Worm (Caenorhabditis elegans) whole organism, L1 larva: ENCODE data around the gene W05E10.1.

Source experiments
- C16A3.4 ChIP-seq: fragments of 150-350 bp; optimal IDR thresholded peaks from 2 replicates; lab custom pipeline; 2014; ENCODE audit warnings: missing biosample characterization, missing genetic modification characterization
- Y116A8C.19 ChIP-seq: sonication (generic microtip); optimal IDR thresholded peaks from 2 replicates; lab custom pipeline; 2016; ENCODE audit warnings: missing compliant biosample characterization, missing genetic modification characterization, borderline replicate concordance
- aha-1 ChIP-seq: fragments of 150-350 bp; optimal IDR thresholded peaks from 2 replicates; lab custom pipeline; 2014; ENCODE audit warnings: missing biosample characterization, missing genetic modification characterization
- alr-1 ChIP-seq: fragments of 200-800 bp; sonication (Bioruptor generic); optimal IDR thresholded peaks from 2 replicates; lab custom pipeline; 2018; ENCODE audit warnings: borderline replicate concordance, mild to moderate bottlenecking, missing genetic modification characterization, missing compliant biosample characterization
- blmp-1 ChIP-seq: fragments of 150-350 bp; optimal IDR thresholded peaks from 2 replicates; lab custom pipeline; 2014; ENCODE audit warnings: missing biosample characterization, missing genetic modification characterization
- ceh-8 ChIP-seq: fragments of 200-800 bp; sonication (Bioruptor generic); optimal IDR thresholded peaks from 2 replicates; lab custom pipeline; 2018; ENCODE audit warnings: mild to moderate bottlenecking, missing genetic modification characterization, moderate library complexity, missing compliant biosample characterization
- ceh-82 ChIP-seq, 3 experiments: fragments of 150-350 bp in 1 of 3; sonication (generic microtip) in 2 of 3; optimal IDR thresholded peaks; 2 replicates each; lab custom pipeline; 2014 to 2017; ENCODE audit warnings: missing biosample characterization in 3 of 3, missing genetic modification characterization in 3 of 3
- ceh-88 ChIP-seq: fragments of 200-800 bp; sonication (Bioruptor generic); IDR thresholded peaks from 2 replicates; pipeline ENCODE4 v1.3.6; 2022; ENCODE audit warnings: missing genetic modification characterization, missing compliant biosample characterization
- dsc-1 ChIP-seq: sonication (generic microtip); optimal IDR thresholded peaks from 2 replicates; lab custom pipeline; 2016; ENCODE audit warnings: mild to moderate bottlenecking, missing genetic modification characterization, missing compliant biosample characterization
- efl-1 ChIP-seq, 4 experiments: fragments of 150-350 bp; optimal IDR thresholded peaks in 3 of 4; peaks in 1 of 4; 1 replicate in 1 of 4; 2 replicates in 3 of 4; lab custom pipeline; 2014; ENCODE audit warnings: missing biosample characterization in 2 of 4, missing genetic modification characterization in 2 of 4, missing genetic modification reagents in 2 of 4
- efl-3 ChIP-seq: fragments of 200-800 bp; sonication (Bioruptor generic); optimal IDR thresholded peaks from 2 replicates; lab custom pipeline; 2018; ENCODE audit warnings: mild to moderate bottlenecking, missing genetic modification characterization, missing compliant biosample characterization
- ets-5 ChIP-seq: fragments of 200-800 bp; sonication (Bioruptor generic); IDR thresholded peaks from 2 replicates; pipeline ENCODE4 v1.3.6; 2022; ENCODE audit warnings: missing genetic modification characterization, missing compliant biosample characterization
- fos-1 ChIP-seq: fragments of 150-350 bp; optimal IDR thresholded peaks from 2 replicates; lab custom pipeline; 2014; ENCODE audit warnings: missing biosample characterization, missing genetic modification characterization
- grh-1 ChIP-seq: fragments of 200-800 bp; sonication (Bioruptor generic); IDR thresholded peaks from 2 replicates; pipeline ENCODE4 v1.3.6; 2022; ENCODE audit warnings: missing genetic modification reagents, missing genetic modification characterization, missing compliant biosample characterization
- hlh-4 ChIP-seq: sonication (generic microtip); optimal IDR thresholded peaks from 2 replicates; lab custom pipeline; 2016; ENCODE audit warnings: mild to moderate bottlenecking, missing genetic modification characterization, missing compliant biosample characterization
- irx-1 ChIP-seq: sonication (generic microtip); optimal IDR thresholded peaks from 2 replicates; lab custom pipeline; 2016; ENCODE audit warnings: missing genetic modification characterization, missing compliant biosample characterization
- isw-1 ChIP-seq: fragments of 200-800 bp; sonication (Bioruptor generic); IDR thresholded peaks from 2 replicates; pipeline ENCODE4 v1.3.6; 2022; ENCODE audit warnings: missing genetic modification characterization, missing compliant biosample characterization
- lin-13 ChIP-seq: fragments of 150-350 bp; optimal IDR thresholded peaks from 2 replicates; lab custom pipeline; 2014; ENCODE audit warnings: missing biosample characterization, missing genetic modification reagents, missing genetic modification characterization
- lin-14 ChIP-seq: fragments of 200-800 bp; sonication (Bioruptor generic); optimal IDR thresholded peaks from 2 replicates; lab custom pipeline; 2018; ENCODE audit warnings: mild to moderate bottlenecking, missing genetic modification characterization, moderate library complexity, missing compliant biosample characterization
- lsy-2 ChIP-seq, 2 experiments: fragments of 150-350 bp; optimal IDR thresholded peaks; 2 replicates each; lab custom pipeline; 2014; ENCODE audit warnings: missing biosample characterization in 2 of 2, missing genetic modification characterization in 2 of 2
- mdl-1 ChIP-seq, 2 experiments: fragments of 150-350 bp; optimal IDR thresholded peaks; 2 replicates each; lab custom pipeline; 2014 to 2017; ENCODE audit warnings: missing biosample characterization in 2 of 2, missing genetic modification characterization in 2 of 2, inconsistent platforms in 1 of 2
- mep-1 ChIP-seq: fragments of 150-350 bp; optimal IDR thresholded peaks from 2 replicates; lab custom pipeline; 2014; ENCODE audit warnings: missing biosample characterization, missing genetic modification characterization
- nhr-20 ChIP-seq: sonication (generic microtip); optimal IDR thresholded peaks from 2 replicates; lab custom pipeline; 2016; ENCODE audit warnings: mild to moderate bottlenecking, missing genetic modification characterization, missing compliant biosample characterization
- nhr-28 ChIP-seq: fragments of 150-350 bp; optimal IDR thresholded peaks from 2 replicates; lab custom pipeline; 2014; ENCODE audit warnings: missing biosample characterization, missing genetic modification characterization
- nhr-47 ChIP-seq: sonication (generic microtip); optimal IDR thresholded peaks from 2 replicates; lab custom pipeline; 2016; ENCODE audit warnings: mild to moderate bottlenecking, missing genetic modification characterization, moderate library complexity, missing compliant biosample characterization
- nhr-84 ChIP-seq: sonication (generic microtip); optimal IDR thresholded peaks from 2 replicates; lab custom pipeline; 2017; ENCODE audit warnings: missing biosample characterization, missing genetic modification characterization
- pqm-1 ChIP-seq: sonication (generic microtip); optimal IDR thresholded peaks from 3 replicates; lab custom pipeline; 2017; ENCODE audit warnings: missing biosample characterization, missing genetic modification characterization
- skn-1 ChIP-seq: fragments of 150-350 bp; optimal IDR thresholded peaks from 2 replicates; lab custom pipeline; 2014; ENCODE audit warnings: missing biosample characterization, missing genetic modification characterization
- snpc-4 ChIP-seq: fragments of 150-350 bp; optimal IDR thresholded peaks from 2 replicates; lab custom pipeline; 2014; ENCODE audit warnings: missing biosample characterization, missing genetic modification characterization
- snu-23 ChIP-seq: sonication (generic microtip); optimal IDR thresholded peaks from 2 replicates; lab custom pipeline; 2016; ENCODE audit warnings: missing genetic modification characterization, missing compliant biosample characterization
- sptf-1 ChIP-seq: fragments of 150-350 bp; optimal IDR thresholded peaks from 2 replicates; lab custom pipeline; 2014; ENCODE audit warnings: missing biosample characterization, missing genetic modification characterization
- swsn-7 ChIP-seq: sonication (generic microtip); optimal IDR thresholded peaks from 2 replicates; lab custom pipeline; 2016; ENCODE audit warnings: missing genetic modification characterization, missing compliant biosample characterization
- tbx-2 ChIP-seq: sonication (generic microtip); optimal IDR thresholded peaks from 2 replicates; lab custom pipeline; 2016; ENCODE audit warnings: missing genetic modification characterization, missing compliant biosample characterization
- unc-130 ChIP-seq: fragments of 150-350 bp; optimal IDR thresholded peaks from 2 replicates; lab custom pipeline; 2017; ENCODE audit warnings: missing biosample characterization, missing genetic modification characterization, inconsistent platforms
- unc-30 ChIP-seq: sonication (generic microtip); optimal IDR thresholded peaks from 2 replicates; lab custom pipeline; 2017; ENCODE audit warnings: missing biosample characterization, missing genetic modification characterization
- unc-86 ChIP-seq: sonication (generic microtip); optimal IDR thresholded peaks from 2 replicates; lab custom pipeline; 2016; ENCODE audit warnings: missing genetic modification characterization, missing compliant biosample characterization
- vab-15 ChIP-seq: sonication (generic microtip); optimal IDR thresholded peaks from 2 replicates; lab custom pipeline; 2017; ENCODE audit warnings: missing genotype, mild to moderate bottlenecking, missing genetic modification characterization, missing compliant biosample characterization
- zag-1 ChIP-seq: fragments of 150-350 bp; optimal IDR thresholded peaks from 2 replicates; lab custom pipeline; 2014; ENCODE audit warnings: missing biosample characterization, missing genetic modification characterization
- zip-4 ChIP-seq: fragments of 200-800 bp; sonication (Bioruptor generic); optimal IDR thresholded peaks from 2 replicates; lab custom pipeline; 2018; ENCODE audit warnings: mild to moderate bottlenecking, missing genetic modification characterization, moderate library complexity, missing compliant biosample characterization
- ztf-11 ChIP-seq, 2 experiments: sonication (generic microtip); optimal IDR thresholded peaks; 2 replicates each; lab custom pipeline; 2016 to 2017; ENCODE audit warnings: missing genetic modification characterization in 2 of 2, missing biosample characterization in 1 of 2, missing compliant biosample characterization in 1 of 2

Gene W05E10.1

ce11 chrV:11733460-11733859 lies 42.0 kb upstream of the W05E10.1 start, which contains the start of gene npp-22 (continued):
- TF ChIP-seq ceh-82 (tag; optimal IDR thresholded peaks at IDR 0.05; lab: Kevin White, UChicago) (peak; percentile 17 to 54 (median 32)), zag-1 (tag; lab: Kevin White, UChicago) (no peak), sptf-1 (tag; lab: Kevin White, UChicago) (no peak), unc-30 (tag; lab: Kevin White, UChicago) (no peak), snu-23 (peak; percentile 56), ceh-88 (no peak), skn-1 (tag; lab: Kevin White, UChicago) (peak; percentile 73), ztf-11 (tag; optimal IDR thresholded peaks at IDR 0.05; lab: Kevin White, UChicago) (no peak), vab-15 (tag; lab: Kevin White, UChicago) (no peak), mep-1 (tag; lab: Kevin White, UChicago) (peak; percentile 45), unc-86 (tag; lab: Kevin White, UChicago) (peak; percentile 33), C16A3.4 (peak; percentile 65), tbx-2 (tag; lab: Kevin White, UChicago) (peak; percentile 62), pqm-1 (tag; lab: Kevin White, UChicago) (no peak), swsn-7 (tag; lab: Kevin White, UChicago) (peak; percentile 66), isw-1 (GFP tag; lab: Robert Waterston, UW) (peak; percentile 30; the same call in 1 of the 2 replicates), lsy-2 (tag; optimal IDR thresholded peaks at IDR 0.05; lab: Kevin White, UChicago) (peak; percentile 72 to 84), grh-1 (GFP tag; lab: Robert Waterston, UW) (no peak), hlh-4 (tag; lab: Kevin White, UChicago) (no peak), lin-14 (GFP tag; lab: Kevin White, UChicago) (peak; percentile 63), aha-1 (tag; lab: Kevin White, UChicago) (no peak), snpc-4 (tag; lab: Kevin White, UChicago) (peak; percentile 36), nhr-20 (tag; lab: Kevin White, UChicago) (peak; percentile 75), mdl-1 (tag; optimal IDR thresholded peaks at IDR 0.05; lab: Kevin White, UChicago) (peak in 1 of 2 experiments; percentile 30)
- TF ChIP-seq, all 84 proteins: peak for 30

- TF ChIP-seq sptf-1 (tag; lab: Kevin White, UChicago) (no peak), efl-1 (optimal IDR thresholded peaks at IDR 0.05; lab: Kevin White, UChicago) (no peak), efl-1 (GFP tag; optimal IDR thresholded peaks at IDR 0.05 in 1 of 2; lab: Kevin White, UChicago) (peak in 1 of 2 experiments; percentile 22)
- TF ChIP-seq, all 84 proteins: peak for 1
These were observed 40.6 kb upstream of the W05E10.1 start for ce11 chrV:11732049-11732448.

- no peak for TF ChIP-seq swsn-7 (tag; lab: Kevin White, UChicago)
- no peak for TF ChIP-seq ceh-82 (tag; optimal IDR thresholded peaks at IDR 0.05; lab: Kevin White, UChicago)
- no peak for TF ChIP-seq efl-3
- TF ChIP-seq unc-130 (tag; lab: Kevin White, UChicago), result no peak
- TF ChIP-seq blmp-1, result no peak
- TF ChIP-seq nhr-84, result no peak
- TF ChIP-seq zip-4, result no peak
- no peak for TF ChIP-seq nhr-47 (tag; lab: Kevin White, UChicago)
- no peak for TF ChIP-seq nhr-28
- no peak for TF ChIP-seq ceh-8 (GFP tag; lab: Kevin White, UChicago)
- no peak for TF ChIP-seq lin-13
- no peak for TF ChIP-seq pqm-1 (tag; lab: Kevin White, UChicago)
- TF ChIP-seq fos-1 (tag; lab: Kevin White, UChicago), result no peak
- TF ChIP-seq alr-1 (tag; lab: Kevin White, UChicago), result no peak
- TF ChIP-seq tbx-2 (tag; lab: Kevin White, UChicago), result no peak
- TF ChIP-seq dsc-1, result no peak
- TF ChIP-seq Y116A8C.19 (tag; lab: Kevin White, UChicago), result no peak
- no peak for TF ChIP-seq vab-15 (tag; lab: Kevin White, UChicago)
- TF ChIP-seq irx-1 (tag; lab: Kevin White, UChicago), result no peak
- no peak for TF ChIP-seq ets-5 (GFP tag; lab: Robert Waterston, UW)
These were observed 38.6 kb upstream of the W05E10.1 start, which contains the start of gene rhr-2 for ce11 chrV:11730060-11730459. TSS of gene rhr-2 (minus strand) at chrV:11730160.
